Worm (Caenorhabditis elegans): ENCODE results near the gene ceph-41.

The ceph-41 gene

DNA sequence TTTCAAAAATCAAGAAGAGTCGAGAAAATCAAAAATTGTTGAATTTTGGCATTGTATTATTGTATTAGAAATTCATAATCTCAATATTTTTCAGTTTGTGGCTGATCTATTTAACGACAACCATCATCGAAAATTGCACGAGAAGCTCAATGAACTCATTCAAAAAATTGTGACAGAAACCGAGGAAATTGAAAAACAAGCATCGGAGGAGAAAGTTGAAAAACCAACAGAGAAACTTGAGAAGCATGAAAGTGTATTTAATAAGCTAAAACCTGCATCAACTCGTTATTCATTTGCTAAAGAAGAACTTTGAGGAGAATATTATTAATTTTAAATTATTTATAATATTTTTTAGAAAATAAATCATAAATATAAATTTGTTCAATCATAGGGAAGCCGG is at the start of gene ceph-41:
Gene ceph-41, plus strand, starts transcription at position 301 of the 400 bp plus-strand sequence.
- no peak for TF ChIP-seq efl-1 (optimal IDR thresholded peaks at IDR 0.05)
- TF ChIP-seq efl-1 (GFP tag; optimal IDR thresholded peaks at IDR 0.05 in 1 of 2): peak in 1 of 2 experiments; percentile 18
- no peak for TF ChIP-seq mdl-1 (tag; optimal IDR thresholded peaks at IDR 0.05)

ce11 chrIV:8080166-8080565 is 46.8 kb upstream of the ceph-41 start:
- TF ChIP-seq aly-2 (tag; optimal IDR thresholded peaks at IDR 0.05) (no peak), jun-1 (tag; optimal IDR thresholded peaks at IDR 0.05) (no peak), Y116A8C.19 (tag; optimal IDR thresholded peaks at IDR 0.05; ENCODE audit: borderline replicate concordance) (no peak), nhr-237 (tag; optimal IDR thresholded peaks at IDR 0.05) (no peak), egl-13 (tag; optimal IDR thresholded peaks at IDR 0.05) (no peak), nhr-19 (GFP tag; conservative IDR thresholded peaks at IDR 0.05) (no peak), irx-1 (tag; optimal IDR thresholded peaks at IDR 0.05) (no peak), ets-5 (GFP tag; IDR thresholded peaks at IDR 0.05) (no peak), ceh-63 (GFP tag; optimal IDR thresholded peaks at IDR 0.05) (no peak), ceh-88 (GFP tag; IDR thresholded peaks at IDR 0.05) (no peak), rnt-1 (tag; optimal IDR thresholded peaks at IDR 0.05) (no peak), nhr-77 (tag; optimal IDR thresholded peaks at IDR 0.05) (no peak), lin-35 (GFP tag; optimal IDR thresholded peaks at IDR 0.05) (no peak), pqm-1 (tag; optimal IDR thresholded peaks at IDR 0.05) (no peak)

DNA sequence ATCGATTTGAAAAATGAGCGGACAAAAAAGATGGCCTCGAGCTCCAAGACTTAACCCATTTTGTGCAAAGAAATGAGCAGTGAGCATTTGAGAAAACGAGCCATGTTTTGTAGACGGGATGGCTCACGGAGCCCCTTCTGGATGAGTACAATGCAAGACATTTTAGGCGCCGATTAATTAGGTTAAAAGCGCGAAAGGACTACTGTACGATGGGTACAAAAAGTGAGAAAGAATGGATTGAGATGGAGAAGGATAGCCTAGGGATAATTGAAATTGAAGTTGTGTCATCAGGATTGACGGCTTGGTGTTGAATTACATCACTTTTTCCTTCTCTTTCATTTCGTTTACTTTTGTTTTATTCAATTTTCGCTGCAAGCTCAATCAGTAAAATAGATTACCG is 46.2 kb upstream of the ceph-41 start:
- TF ChIP-seq lin-35 (GFP tag; optimal IDR thresholded peaks at IDR 0.05): no peak
- TF ChIP-seq lin-14 (GFP tag; optimal IDR thresholded peaks at IDR 0.05): peak; percentile 32

DNA sequence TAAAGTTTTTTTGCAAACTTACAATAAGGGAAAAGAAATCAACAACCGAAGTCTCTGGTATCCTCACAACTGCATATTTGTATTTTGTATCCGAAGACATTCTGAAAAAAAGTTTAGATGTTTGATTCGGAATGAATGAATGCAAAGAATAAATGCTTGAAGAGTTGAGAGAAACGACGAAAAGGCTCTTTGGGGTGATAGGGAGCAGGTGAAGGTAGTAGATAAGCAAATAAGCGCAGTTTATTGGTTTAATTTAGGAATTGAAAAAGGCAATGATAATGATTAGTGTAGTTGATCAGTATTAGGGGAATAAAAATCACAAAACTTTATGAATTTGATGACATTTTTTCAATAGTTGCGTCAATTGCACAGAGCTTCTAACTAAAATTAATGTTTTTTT is 40.5 kb upstream of the ceph-41 start, which contains the start of gene nsy-7:
Gene nsy-7, minus strand, starts transcription at position 101 of the 400 bp plus-strand sequence.
- no peak for TF ChIP-seq ets-5 (GFP tag; IDR thresholded peaks at IDR 0.05)
- TF ChIP-seq lir-3 (tag; optimal IDR thresholded peaks at IDR 0.05; ENCODE audit: poor library complexity): no peak
- no peak for TF ChIP-seq fkh-4 (tag; optimal IDR thresholded peaks at IDR 0.05; ENCODE audit: borderline replicate concordance)
- no peak for TF ChIP-seq lsy-2 (tag; optimal IDR thresholded peaks at IDR 0.05)
- TF ChIP-seq pqm-1 (tag; optimal IDR thresholded peaks at IDR 0.05): no peak

- TF ChIP-seq nhr-85 (tag) (peak; percentile 54), jun-1 (tag; optimal IDR thresholded peaks at IDR 0.05) (no peak), ceh-82 (tag; optimal IDR thresholded peaks at IDR 0.05) (no peak), lin-14 (GFP tag; optimal IDR thresholded peaks at IDR 0.05) (peak; percentile 15), C16A3.4 (tag; optimal IDR thresholded peaks at IDR 0.05) (no peak)
These were observed 35.5 kb upstream of the ceph-41 start for ce11 chrIV:8091539-8091938.

DNA sequence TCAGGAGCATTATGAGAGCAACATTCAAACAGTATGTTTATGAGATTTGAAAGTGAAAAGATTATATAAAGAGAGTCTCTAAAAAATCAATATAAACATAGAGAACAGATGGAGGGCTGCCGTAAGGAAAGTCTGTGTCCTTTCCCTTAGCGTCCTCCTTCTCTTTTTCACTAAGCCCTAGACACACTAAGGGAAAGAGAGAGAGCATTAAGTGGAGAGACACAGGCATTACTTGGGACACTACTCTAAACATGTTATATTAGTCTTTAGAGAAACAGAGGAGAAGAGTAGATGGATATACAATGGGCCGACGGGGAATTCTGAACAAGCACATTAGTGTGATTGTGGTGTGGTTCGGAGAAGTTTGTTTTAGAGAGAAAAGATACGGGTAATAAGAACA is 30.6 kb upstream of the ceph-41 start:
- TF ChIP-seq unc-130 (tag; optimal IDR thresholded peaks at IDR 0.05) (no peak), blmp-1 (tag; optimal IDR thresholded peaks at IDR 0.05) (peak; percentile 60)

DNA sequence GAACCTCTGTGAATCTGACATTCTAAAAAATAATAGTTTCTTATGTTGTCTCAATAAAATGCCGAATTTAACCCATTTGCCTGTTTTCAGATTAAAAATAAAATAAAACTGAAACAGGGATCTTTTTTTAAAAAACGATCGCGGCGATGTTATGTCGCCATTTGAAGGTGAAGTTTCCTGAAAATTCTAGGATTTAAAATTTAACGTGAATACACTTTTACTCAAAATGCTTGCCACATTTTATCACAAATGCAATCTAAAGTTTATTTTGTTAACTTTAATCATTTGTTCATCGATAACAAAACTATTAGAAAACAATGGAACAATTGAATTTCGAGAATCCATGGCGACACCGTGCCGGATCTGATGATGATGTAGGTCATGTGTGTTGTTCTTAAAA is 27.4 kb upstream of the ceph-41 start, which contains the start of gene Y42H9AR.2:
Gene Y42H9AR.2, plus strand, starts transcription at position 301 of the 400 bp plus-strand sequence.
- TF ChIP-seq rnt-1 (tag; optimal IDR thresholded peaks at IDR 0.05) (no peak), aly-2 (tag; optimal IDR thresholded peaks at IDR 0.05) (no peak), tbx-2 (tag; optimal IDR thresholded peaks at IDR 0.05) (no peak), hlh-17 (GFP tag; optimal IDR thresholded peaks at IDR 0.05; ENCODE audit: borderline replicate concordance) (no peak), zag-1 (tag; optimal IDR thresholded peaks at IDR 0.05) (no peak), nhr-237 (tag; optimal IDR thresholded peaks at IDR 0.05) (no peak), pax-3 (tag; optimal IDR thresholded peaks at IDR 0.05) (no peak), nhr-20 (tag; optimal IDR thresholded peaks at IDR 0.05) (no peak), nhr-47 (tag; optimal IDR thresholded peaks at IDR 0.05) (no peak), lin-14 (GFP tag; optimal IDR thresholded peaks at IDR 0.05) (no peak), sox-4 (tag; optimal IDR thresholded peaks at IDR 0.05) (no peak), hlh-4 (tag; optimal IDR thresholded peaks at IDR 0.05) (no peak)

Measured in whole organism, L1 larva.